Fruit fly (Drosophila melanogaster) whole organism, pupa: ENCODE measurements around the gene CG5290.

Experiments
- CG10348 ChIP-seq: fragments of 200-800 bp; sonication (Bioruptor generic); IDR thresholded peaks from 2 replicates; pipeline ENCODE4 v1.3.6; 2022; ENCODE audit warnings: missing biosample characterization, missing genetic modification characterization
- CG12605 ChIP-seq: fragments of 200-800 bp; sonication (Bioruptor generic); IDR thresholded peaks from 2 replicates; pipeline ENCODE4 v1.3.6; 2022; ENCODE audit warnings: missing biosample characterization, missing genetic modification characterization
- CG13204 ChIP-seq: fragments of 200-800 bp; sonication (Bioruptor generic); optimal IDR thresholded peaks from 2 replicates; lab custom pipeline; 2018; ENCODE audit warnings: missing biosample characterization, mild to moderate bottlenecking, missing genetic modification characterization, moderate library complexity
- CG14655 ChIP-seq: fragments of 200-800 bp; sonication (Bioruptor generic); optimal IDR thresholded peaks from 3 replicates; lab custom pipeline; 2017; ENCODE audit warnings: mild to moderate bottlenecking, missing biosample characterization, missing genetic modification reagents, missing genetic modification characterization
- CG17806 ChIP-seq: fragments of 200-800 bp; sonication (Bioruptor generic); optimal IDR thresholded peaks from 2 replicates; lab custom pipeline; 2018; ENCODE audit warnings: missing biosample characterization, mild to moderate bottlenecking, missing genetic modification characterization, moderate library complexity
- CG32121 ChIP-seq: fragments of 200-800 bp; sonication (Bioruptor generic); IDR thresholded peaks from 2 replicates; pipeline ENCODE4 v1.3.6; 2022; ENCODE audit warnings: missing biosample characterization, missing genetic modification characterization
- CG34367 ChIP-seq: fragments of 200-800 bp; sonication (Bioruptor generic); optimal IDR thresholded peaks from 2 replicates; lab custom pipeline; 2018; ENCODE audit warnings: missing biosample characterization, mild to moderate bottlenecking, missing genetic modification characterization
- CG4496 ChIP-seq: fragments of 200-800 bp; sonication (Bioruptor generic); IDR thresholded peaks from 3 replicates; pipeline ENCODE4 v1.3.6; 2022; ENCODE audit warnings: missing biosample characterization, missing genetic modification characterization
- CG8159 ChIP-seq: fragments of 200-800 bp; sonication (Bioruptor generic); optimal IDR thresholded peaks from 3 replicates; lab custom pipeline; 2018; ENCODE audit warnings: missing biosample characterization, mild to moderate bottlenecking, missing genetic modification characterization, moderate library complexity
- CG8301 ChIP-seq: fragments of 200-800 bp; sonication (Bioruptor generic); optimal IDR thresholded peaks from 2 replicates; lab custom pipeline; 2018; ENCODE audit warnings: missing biosample characterization, mild to moderate bottlenecking, missing genetic modification characterization
- CG9948 ChIP-seq: fragments of 200-800 bp; sonication (Bioruptor generic); optimal IDR thresholded peaks from 2 replicates; lab custom pipeline; 2018; ENCODE audit warnings: missing biosample characterization, mild to moderate bottlenecking, missing genetic modification characterization, moderate library complexity
- D1 ChIP-seq: fragments of 200-800 bp; sonication (Bioruptor generic); optimal IDR thresholded peaks from 2 replicates; lab custom pipeline; 2018; ENCODE audit warnings: missing biosample characterization, mild to moderate bottlenecking, missing genetic modification characterization, moderate library complexity
- EcR ChIP-seq: fragments of 200-800 bp; sonication (Bioruptor generic); optimal IDR thresholded peaks from 3 replicates; lab custom pipeline; 2019; ENCODE audit warnings: missing biosample characterization, missing genetic modification characterization, mild to moderate bottlenecking, moderate library complexity, missing genetic modification reagents
- Pif1A ChIP-seq: fragments of 200-800 bp; sonication (Bioruptor generic); optimal IDR thresholded peaks from 3 replicates; lab custom pipeline; 2016; ENCODE audit warnings: missing biosample characterization, missing genetic modification characterization
- Snoo ChIP-seq: fragments of 200-800 bp; sonication (Bioruptor generic); optimal IDR thresholded peaks from 3 replicates; lab custom pipeline; 2017; ENCODE audit warnings: missing biosample characterization, mild to moderate bottlenecking, missing genetic modification characterization, inconsistent platforms
- rn ChIP-seq: fragments of 200-800 bp; sonication (Bioruptor generic); IDR thresholded peaks from 2 replicates; pipeline ENCODE4 v1.3.6; 2022; ENCODE audit warnings: missing biosample characterization, missing genetic modification characterization

CG5290 gene

DNA sequence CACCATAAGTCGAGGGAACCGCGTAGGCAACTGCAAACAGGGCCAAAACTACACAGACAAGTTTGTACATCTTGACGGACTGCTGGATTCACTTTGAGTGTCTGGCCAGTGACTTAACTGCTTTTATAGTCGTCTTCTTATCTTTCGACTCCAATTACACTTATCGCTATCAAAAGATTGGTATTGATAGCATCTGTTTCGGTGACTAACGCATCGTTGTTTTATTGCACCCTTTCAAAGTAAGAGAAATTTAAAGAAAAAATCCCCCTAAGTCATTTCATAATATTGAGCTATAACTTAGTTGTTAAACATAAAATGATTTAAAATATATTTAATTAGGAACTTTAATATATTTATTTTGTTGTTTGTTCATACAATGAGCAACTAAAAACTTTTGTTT lies 28.1 kb downstream of the CG5290 start, which contains the start of gene CG5506:
Gene CG5506, minus strand, starts transcription at position 101 of the 400 bp plus-strand sequence.
- TF ChIP-seq CG13204 (GFP tag; lab: Kevin White, UChicago) (no peak), rn (GFP tag; lab: Robert Waterston, UW) (no peak), CG8159 (tag; lab: Kevin White, UChicago) (no peak), CG17806 (tag; lab: Kevin White, UChicago) (no peak), Pif1A (no peak), CG8301 (tag; lab: Kevin White, UChicago) (no peak), CG34367 (tag; lab: Kevin White, UChicago) (no peak), CG10348 (no peak), CG32121 (no peak), CG12605 (GFP tag; lab: Robert Waterston, UW) (no peak), CG9948 (tag; lab: Kevin White, UChicago) (no peak)

DNA sequence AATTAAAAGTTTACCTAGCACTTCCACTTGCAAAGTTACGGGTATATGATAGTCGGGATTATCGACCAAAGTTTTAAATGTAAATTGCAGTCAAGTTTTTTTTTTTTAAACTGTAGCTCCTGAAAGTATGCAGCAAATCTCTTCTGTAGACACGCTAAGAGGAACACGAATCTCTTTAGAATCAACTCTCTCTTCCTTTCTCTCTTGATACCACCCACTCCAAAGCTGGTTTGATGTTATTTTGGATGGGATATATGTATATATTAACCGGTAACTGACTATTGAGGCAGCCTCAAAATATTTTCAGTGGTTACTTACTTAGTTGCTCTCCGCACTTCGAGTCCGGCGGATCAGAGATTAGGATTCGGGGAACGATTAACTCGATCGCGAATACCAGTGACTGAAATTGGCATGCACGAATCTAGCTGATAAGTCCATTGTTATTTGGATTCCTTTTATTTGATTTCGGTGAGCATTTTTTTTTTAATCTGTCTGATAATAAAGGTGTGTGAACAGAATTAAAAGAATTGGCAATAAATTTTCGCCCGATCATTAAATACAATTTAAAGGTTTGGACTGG lies 33.5 kb downstream of the CG5290 start, which contains the start of gene CG7408:
Gene CG7408, plus strand, starts transcription at position 316 of the 580 bp plus-strand sequence.
- no peak for TF ChIP-seq CG9948 (tag; lab: Kevin White, UChicago)
- TF ChIP-seq CG14655 (GFP tag; lab: Kevin White, UChicago) = no peak
- peak; percentile 55 for TF ChIP-seq D1 (tag; lab: Kevin White, UChicago)
- no peak for TF ChIP-seq CG4496 (GFP tag; lab: Robert Waterston, UW)
- TF ChIP-seq CG32121 = no peak
- no peak for TF ChIP-seq Snoo (tag; lab: Kevin White, UChicago)
- no peak for TF ChIP-seq EcR (GFP tag; lab: Kevin White, UChicago)
- TF ChIP-seq, all 21 proteins: peak for 1
